Fruit fly (Drosophila melanogaster) whole organism, embryonic: Measurements from ENCODE around the gene TH1.

Experiments
- Ada2b ChIP-seq: fragments of 200-800 bp; sonication (Bioruptor generic); IDR thresholded peaks from 2 replicates; pipeline ENCODE4 v1.3.6; 2022; ENCODE audit warnings: missing biosample characterization, missing genetic modification characterization
- CG10209 ChIP-seq: fragments of 200-800 bp; sonication (Bioruptor generic); optimal IDR thresholded peaks from 3 replicates; lab custom pipeline; 2017; ENCODE audit warnings: missing biosample characterization, mild to moderate bottlenecking, missing genetic modification characterization, missing genetic modification reagents
- CG10654 ChIP-seq: fragments of 200-800 bp; sonication (Bioruptor generic); optimal IDR thresholded peaks from 2 replicates; lab custom pipeline; 2016; ENCODE audit warnings: missing biosample characterization, missing genetic modification characterization
- CG11696 ChIP-seq: fragments of 200-800 bp; sonication (Bioruptor generic); IDR thresholded peaks from 2 replicates; pipeline ENCODE4 v1.3.6; 2022; ENCODE audit warnings: missing biosample characterization, missing genetic modification characterization
- CG12236 ChIP-seq: fragments of 200-800 bp; sonication (Bioruptor generic); optimal IDR thresholded peaks from 2 replicates; lab custom pipeline; 2016; ENCODE audit warnings: missing biosample characterization, missing genetic modification characterization
- CG13296 ChIP-seq: fragments of 200-800 bp; sonication (Bioruptor generic); optimal IDR thresholded peaks from 3 replicates; lab custom pipeline; 2018; ENCODE audit warnings: missing biosample characterization, mild to moderate bottlenecking, missing genetic modification characterization
- CG15011 ChIP-seq: fragments of 200-800 bp; sonication (Bioruptor generic); optimal IDR thresholded peaks from 3 replicates; lab custom pipeline; 2018; ENCODE audit warnings: missing biosample characterization, mild to moderate bottlenecking, missing genetic modification characterization
- CG15601 ChIP-seq: fragments of 200-800 bp; sonication (Bioruptor generic); optimal IDR thresholded peaks from 3 replicates; lab custom pipeline; 2019; ENCODE audit warnings: missing biosample characterization, mild to moderate bottlenecking, missing genetic modification characterization, moderate library complexity
- CG1603 ChIP-seq: fragments of 200-800 bp; sonication (Bioruptor generic); optimal IDR thresholded peaks from 2 replicates; lab custom pipeline; 2019; ENCODE audit warnings: missing biosample characterization, mild to moderate bottlenecking, missing genetic modification characterization, moderate library complexity
- CG1792 ChIP-seq: fragments of 200-800 bp; sonication (Bioruptor generic); optimal IDR thresholded peaks from 2 replicates; lab custom pipeline; 2016; ENCODE audit warnings: missing biosample characterization, missing genetic modification characterization
- CG3065 ChIP-seq: fragments of 200-800 bp; sonication (Bioruptor generic); optimal IDR thresholded peaks from 2 replicates; lab custom pipeline; 2016; ENCODE audit warnings: missing biosample characterization, missing genetic modification characterization
- CG34224 ChIP-seq: fragments of 200-800 bp; sonication (Bioruptor generic); IDR thresholded peaks from 3 replicates; pipeline ENCODE4 v1.3.6; 2022; ENCODE audit warnings: missing biosample characterization, missing genetic modification characterization; ENCODE audit not compliant: partially characterized antibody
- CG34376 ChIP-seq: fragments of 200-800 bp; sonication (Bioruptor generic); optimal IDR thresholded peaks from 2 replicates; lab custom pipeline; 2018; ENCODE audit warnings: missing biosample characterization, mild to moderate bottlenecking, missing genetic modification characterization
- CG6791 ChIP-seq: fragments of 200-800 bp; sonication (Bioruptor generic); IDR thresholded peaks from 3 replicates; pipeline ENCODE4 v1.3.6; 2022; ENCODE audit warnings: missing biosample characterization, missing genetic modification characterization; ENCODE audit not compliant: partially characterized antibody
- CG7357 ChIP-seq: fragments of 200-800 bp; sonication (Bioruptor generic); IDR thresholded peaks from 3 replicates; pipeline ENCODE4 v1.3.6; 2022; ENCODE audit warnings: missing biosample characterization, missing genetic modification characterization
- CG9215 ChIP-seq: fragments of 200-800 bp; sonication (Bioruptor generic); IDR thresholded peaks from 2 replicates; pipeline ENCODE4 v1.3.6; 2022; ENCODE audit warnings: missing biosample characterization, missing genetic modification characterization
- CG9817 ChIP-seq: fragments of 200-800 bp; sonication (Bioruptor generic); optimal IDR thresholded peaks from 2 replicates; lab custom pipeline; 2018; ENCODE audit warnings: missing biosample characterization, mild to moderate bottlenecking, missing genetic modification characterization, moderate library complexity
- CG9932 ChIP-seq: fragments of 200-800 bp; sonication (Bioruptor generic); IDR thresholded peaks from 2 replicates; pipeline ENCODE4 v1.3.6; 2022; ENCODE audit warnings: missing biosample characterization, missing genetic modification characterization
- Dbx ChIP-seq: fragments of 200-800 bp; sonication (Bioruptor generic); IDR thresholded peaks from 3 replicates; pipeline ENCODE4 v1.3.6; 2022; ENCODE audit warnings: missing biosample characterization, missing genetic modification characterization
- Deaf1 ChIP-seq: fragments of 200-800 bp; optimal IDR thresholded peaks from 3 replicates; lab custom pipeline; 2019; ENCODE audit warnings: missing biosample characterization, mild to moderate bottlenecking, missing genetic modification characterization, moderate library complexity
- E2f1 ChIP-seq: fragments of 200-800 bp; sonication (Bioruptor generic); IDR thresholded peaks from 2 replicates; pipeline ENCODE4 v1.3.6; 2022; ENCODE audit warnings: missing biosample characterization, missing genetic modification characterization
- Fer2 ChIP-seq: fragments of 200-800 bp; sonication (Bioruptor generic); optimal IDR thresholded peaks from 2 replicates; lab custom pipeline; 2018; ENCODE audit warnings: missing biosample characterization, mild to moderate bottlenecking, missing genetic modification characterization, moderate library complexity
- GATAe ChIP-seq: fragments of 200-800 bp; sonication (Bioruptor generic); conservative IDR thresholded peaks from 2 replicates; pipeline ENCODE4 v1.3.6; 2022; ENCODE audit warnings: missing biosample characterization, missing genetic modification characterization
- Hey ChIP-seq: fragments of 200-800 bp; sonication (Bioruptor generic); optimal IDR thresholded peaks from 3 replicates; lab custom pipeline; 2018; ENCODE audit warnings: missing biosample characterization, mild to moderate bottlenecking, missing genetic modification characterization
- Hmx ChIP-seq: fragments of 200-800 bp; sonication (Bioruptor generic); optimal IDR thresholded peaks from 2 replicates; lab custom pipeline; 2016; ENCODE audit warnings: missing biosample characterization, missing genetic modification characterization
- Mad ChIP-seq: fragments of 200-800 bp; sonication (Bioruptor generic); optimal IDR thresholded peaks from 2 replicates; lab custom pipeline; 2016; ENCODE audit warnings: missing biosample characterization, missing genetic modification characterization
- Meics ChIP-seq: fragments of 200-800 bp; sonication (Bioruptor generic); optimal IDR thresholded peaks from 2 replicates; lab custom pipeline; 2017; ENCODE audit warnings: missing biosample characterization, mild to moderate bottlenecking, missing genetic modification characterization
- Mrtf ChIP-seq: fragments of 200-800 bp; sonication (Bioruptor generic); IDR thresholded peaks from 3 replicates; pipeline ENCODE4 v1.3.6; 2022; ENCODE audit warnings: missing biosample characterization, missing genetic modification characterization
- bbx ChIP-seq: fragments of 200-800 bp; sonication (Bioruptor generic); IDR thresholded peaks from 2 replicates; pipeline ENCODE4 v1.3.6; 2022; ENCODE audit warnings: missing biosample characterization, missing genetic modification characterization; ENCODE audit not compliant: partially characterized antibody
- br ChIP-seq: fragments of >200 bp; optimal IDR thresholded peaks from 2 replicates; lab custom pipeline; 2017
- bsh ChIP-seq, 2 experiments: fragments of 200-800 bp; sonication (Bioruptor generic); optimal IDR thresholded peaks; 2 replicates each; lab custom pipeline; 2017 to 2018; ENCODE audit warnings: mild to moderate bottlenecking in 2 of 2, missing biosample characterization in 2 of 2, missing genetic modification characterization in 2 of 2, moderate library complexity in 1 of 2
- exex ChIP-seq: fragments of 200-800 bp; sonication (Bioruptor generic); optimal IDR thresholded peaks from 4 replicates; lab custom pipeline; 2018; ENCODE audit warnings: missing biosample characterization, mild to moderate bottlenecking, missing genetic modification characterization, moderate library complexity
- grau ChIP-seq: fragments of 200-800 bp; optimal IDR thresholded peaks from 3 replicates; lab custom pipeline; 2019; ENCODE audit warnings: missing biosample characterization, mild to moderate bottlenecking, missing genetic modification characterization, moderate library complexity
- grn ChIP-seq: fragments of 200-800 bp; sonication (Bioruptor generic); optimal IDR thresholded peaks from 3 replicates; lab custom pipeline; 2017; ENCODE audit warnings: missing biosample characterization, missing genetic modification characterization
- jigr1 ChIP-seq: fragments of 200-800 bp; sonication (Bioruptor generic); IDR thresholded peaks from 3 replicates; pipeline ENCODE4 v1.3.6; 2022; ENCODE audit warnings: missing biosample characterization, missing genetic modification characterization
- lab ChIP-seq: fragments of 200-800 bp; sonication (Bioruptor generic); optimal IDR thresholded peaks from 3 replicates; lab custom pipeline; 2017; ENCODE audit warnings: missing biosample characterization, missing genetic modification characterization, mild to moderate bottlenecking, moderate library complexity, missing genetic modification reagents
- nom ChIP-seq: fragments of 200-800 bp; sonication (Bioruptor generic); optimal IDR thresholded peaks from 2 replicates; lab custom pipeline; 2017; ENCODE audit warnings: missing biosample characterization, missing genetic modification characterization, mild to moderate bottlenecking, moderate library complexity, missing genetic modification reagents
- pfk ChIP-seq: fragments of 200-800 bp; sonication (Bioruptor generic); optimal IDR thresholded peaks from 2 replicates; lab custom pipeline; 2018; ENCODE audit warnings: missing biosample characterization, mild to moderate bottlenecking, missing genetic modification characterization, moderate library complexity
- run ChIP-seq: fragments of 200-800 bp; sonication (Bioruptor generic); optimal IDR thresholded peaks from 3 replicates; lab custom pipeline; 2018; ENCODE audit warnings: missing biosample characterization, mild to moderate bottlenecking, missing genetic modification characterization
- sug ChIP-seq: fragments of 200-800 bp; optimal IDR thresholded peaks from 2 replicates; lab custom pipeline; 2019; ENCODE audit warnings: missing biosample characterization, mild to moderate bottlenecking, missing genetic modification characterization, moderate library complexity
- tna ChIP-seq: fragments of 200-800 bp; sonication (Bioruptor generic); IDR thresholded peaks from 2 replicates; pipeline ENCODE4 v1.3.6; 2022; ENCODE audit warnings: missing biosample characterization, missing genetic modification characterization; ENCODE audit not compliant: partially characterized antibody
- toy ChIP-seq: fragments of 200-800 bp; sonication (Bioruptor generic); IDR thresholded peaks from 2 replicates; pipeline ENCODE4 v1.3.6; 2022; ENCODE audit warnings: missing biosample characterization, missing genetic modification characterization
- zen ChIP-seq: fragments of 200-800 bp; sonication (Bioruptor generic); optimal IDR thresholded peaks from 3 replicates; lab custom pipeline; 2018; ENCODE audit warnings: missing biosample characterization, mild to moderate bottlenecking, missing genetic modification characterization, moderate library complexity

Gene TH1

dm6 chrX:16414451-16415368, 23.5 kb upstream of the TH1 start, which contains the start of gene Traf-like (continued):
- TF ChIP-seq nom (GFP tag; lab: Kevin White, UChicago) = no peak
- no peak for TF ChIP-seq CG1792 (GFP tag; lab: Kevin White, UChicago)
- no peak for TF ChIP-seq Dbx (GFP tag; lab: Robert Waterston, UW)
- TF ChIP-seq Mad (GFP tag; lab: Kevin White, UChicago) = no peak
- TF ChIP-seq CG10209 (GFP tag; lab: Kevin White, UChicago) = no peak
- peak; percentile 42; the same call in 1 of the 2 replicates for TF ChIP-seq E2f1 (GFP tag; lab: Robert Waterston, UW)
- no peak for TF ChIP-seq pfk (GFP tag; lab: Kevin White, UChicago)
- TF ChIP-seq CG9215 (GFP tag; lab: Robert Waterston, UW) = no peak
- peak; percentile 48 for TF ChIP-seq CG1603

dm6 chrX:16406083-16406482, 14.8 kb upstream of the TH1 start:
- TF ChIP-seq CG34224 (GFP tag; lab: Robert Waterston, UW) (no peak), exex (peak; percentile 28), Ada2b (GFP tag; lab: Robert Waterston, UW) (no peak), grau (tag; lab: Kevin White, UChicago) (peak; percentile 69), lab (GFP tag; lab: Kevin White, UChicago) (peak; percentile 20), sug (tag; lab: Kevin White, UChicago) (peak; percentile 6), CG6791 (GFP tag; lab: Robert Waterston, UW) (no peak), GATAe (peak; percentile 56), CG11696 (GFP tag; lab: Robert Waterston, UW) (no peak), CG34376 (peak; percentile 51), jigr1 (GFP tag; lab: Robert Waterston, UW) (no peak)

- TF ChIP-seq CG3065 (GFP tag; lab: Kevin White, UChicago) = no peak
Observed at dm6 chrX:16405209-16405608, 14.0 kb upstream of the TH1 start, which contains the start of gene CG4301. Gene CG4301, plus strand, starts transcription at chrX:16405509.

dm6 chrX:16404803-16405202, 13.6 kb upstream of the TH1 start, which contains the start of gene CG9981:
Gene CG9981, minus strand, starts transcription at chrX:16405122.
- TF ChIP-seq grn (GFP tag; lab: Kevin White, UChicago) = peak; percentile 12
- no peak for TF ChIP-seq Fer2 (tag; lab: Kevin White, UChicago)
- no peak for TF ChIP-seq Hey (tag; lab: Kevin White, UChicago)
- no peak for TF ChIP-seq CG15601
- TF ChIP-seq CG10209 (GFP tag; lab: Kevin White, UChicago) = no peak
- no peak for TF ChIP-seq CG9817 (tag; lab: Kevin White, UChicago)
- peak; percentile 3 for TF ChIP-seq sug (tag; lab: Kevin White, UChicago)
- TF ChIP-seq Hmx = no peak
- no peak for TF ChIP-seq CG12236 (GFP tag; lab: Kevin White, UChicago)
- no peak for TF ChIP-seq bsh (GFP tag; optimal IDR thresholded peaks at IDR 0.05; lab: Kevin White, UChicago)
- no peak for TF ChIP-seq CG3065 (GFP tag; lab: Kevin White, UChicago)
- no peak for TF ChIP-seq toy (GFP tag; lab: Robert Waterston, UW)
- peak; percentile 53 for TF ChIP-seq CG34376
- no peak for TF ChIP-seq Mrtf (GFP tag; lab: Robert Waterston, UW)
- no peak for TF ChIP-seq CG9932 (GFP tag; lab: Robert Waterston, UW)
- TF ChIP-seq bbx = no peak
- peak; percentile 46 for TF ChIP-seq exex
- no peak for TF ChIP-seq CG7357
- TF ChIP-seq Meics (GFP tag; lab: Kevin White, UChicago) = no peak
- TF ChIP-seq CG10654 (GFP tag; lab: Kevin White, UChicago) = no peak
- peak; percentile 6 for TF ChIP-seq CG13296 (GFP tag; lab: Kevin White, UChicago)
- TF ChIP-seq CG15011 (GFP tag; lab: Kevin White, UChicago) = no peak
- peak; percentile 11 for TF ChIP-seq Deaf1 (tag; lab: Kevin White, UChicago)
- TF ChIP-seq br (lab: Kevin White, UChicago) = no peak
- TF ChIP-seq run (tag; lab: Kevin White, UChicago) = no peak
- no peak for TF ChIP-seq tna (GFP tag; lab: Robert Waterston, UW)
- TF ChIP-seq zen (tag; lab: Kevin White, UChicago) = no peak
